Worm (Caenorhabditis elegans) whole organism, L2 larva: ENCODE data around the gene R11G1.11.

Experiments used
- C34F6.9 ChIP-seq: fragments of 150-350 bp; optimal IDR thresholded peaks from 2 replicates; lab custom pipeline; 2014; ENCODE audit warnings: missing biosample characterization, missing genetic modification characterization
- ZK546.5 ChIP-seq: sonication (generic microtip); optimal IDR thresholded peaks from 2 replicates; lab custom pipeline; 2017; ENCODE audit warnings: missing biosample characterization, missing genetic modification characterization
- ceh-16 ChIP-seq: fragments of 150-350 bp; optimal IDR thresholded peaks from 2 replicates; lab custom pipeline; 2014; ENCODE audit warnings: missing biosample characterization, missing genetic modification characterization
- ceh-82 ChIP-seq: fragments of 150-350 bp; optimal IDR thresholded peaks from 2 replicates; lab custom pipeline; 2014; ENCODE audit warnings: missing biosample characterization, missing genetic modification characterization
- dmd-4 ChIP-seq: sonication (generic microtip); optimal IDR thresholded peaks from 2 replicates; lab custom pipeline; 2017; ENCODE audit warnings: missing biosample characterization, missing genetic modification characterization
- lin-13 ChIP-seq: fragments of 150-350 bp; optimal IDR thresholded peaks from 2 replicates; lab custom pipeline; 2014; ENCODE audit warnings: missing biosample characterization, missing genetic modification reagents, missing genetic modification characterization
- lin-39 ChIP-seq: fragments of 150-350 bp; optimal IDR thresholded peaks from 2 replicates; lab custom pipeline; 2014; ENCODE audit warnings: missing biosample characterization, missing genetic modification reagents, missing genetic modification characterization
- mbf-1 ChIP-seq: sonication (generic microtip); optimal IDR thresholded peaks from 2 replicates; lab custom pipeline; 2017; ENCODE audit warnings: missing biosample characterization, missing genetic modification characterization
- nhr-77 ChIP-seq: fragments of 150-350 bp; optimal IDR thresholded peaks from 2 replicates; lab custom pipeline; 2014; ENCODE audit warnings: missing biosample characterization, missing genetic modification characterization
- peb-1 ChIP-seq: fragments of 150-350 bp; optimal IDR thresholded peaks from 2 replicates; lab custom pipeline; 2014; ENCODE audit warnings: missing biosample characterization, missing genetic modification characterization
- unc-62 ChIP-seq: fragments of 150-350 bp; optimal IDR thresholded peaks from 2 replicates; lab custom pipeline; 2014; ENCODE audit warnings: missing biosample characterization, missing genetic modification reagents, missing genetic modification characterization
- ztf-11 ChIP-seq: sonication (generic microtip); optimal IDR thresholded peaks from 2 replicates; lab custom pipeline; 2017; ENCODE audit warnings: missing biosample characterization, missing genetic modification characterization

ce11 chrX:3605727-3606126 lies 49.0 kb upstream of the R11G1.11 start, which contains the start of gene C18B2.4:
- TF ChIP-seq nhr-77 (tag; lab: Kevin White, UChicago) = peak; percentile 47
- TF ChIP-seq lin-13 (GFP tag; lab: Kevin White, UChicago) = peak; percentile 38
- no peak for TF ChIP-seq ceh-16
- no peak for TF ChIP-seq ZK546.5 (tag; lab: Kevin White, UChicago)
- TF ChIP-seq C34F6.9 (tag; lab: Kevin White, UChicago) = peak; percentile 84
- TF ChIP-seq lin-39 = no peak
- TF ChIP-seq ztf-11 (tag; lab: Kevin White, UChicago) = no peak
- TF ChIP-seq dmd-4 (tag; lab: Kevin White, UChicago) = no peak
- TF ChIP-seq mbf-1 = no peak
- peak; percentile 20 for TF ChIP-seq peb-1 (tag; lab: Kevin White, UChicago)
- no peak for TF ChIP-seq unc-62 (GFP tag; lab: Kevin White, UChicago)
- no peak for TF ChIP-seq ceh-82 (tag; lab: Kevin White, UChicago)
